Worm (Caenorhabditis elegans) whole organism, L1 larva: Measurements from ENCODE around the gene Y60A3A.25.

Experiments
- C04F5.9 ChIP-seq: sonication (generic microtip); optimal IDR thresholded peaks from 2 replicates; lab custom pipeline; 2016; ENCODE audit warnings: missing genetic modification characterization, missing compliant biosample characterization
- C16A3.4 ChIP-seq: fragments of 150-350 bp; optimal IDR thresholded peaks from 2 replicates; lab custom pipeline; 2014; ENCODE audit warnings: missing biosample characterization, missing genetic modification characterization
- C34B4.2 ChIP-seq: sonication (generic microtip); optimal IDR thresholded peaks from 2 replicates; lab custom pipeline; 2017; ENCODE audit warnings: mild to moderate bottlenecking, missing genetic modification characterization, missing compliant biosample characterization
- F16B12.6 ChIP-seq: fragments of 150-350 bp; optimal IDR thresholded peaks from 2 replicates; lab custom pipeline; 2014; ENCODE audit warnings: missing biosample characterization, missing genetic modification characterization
- alr-1 ChIP-seq: fragments of 200-800 bp; sonication (Bioruptor generic); optimal IDR thresholded peaks from 2 replicates; lab custom pipeline; 2018; ENCODE audit warnings: borderline replicate concordance, mild to moderate bottlenecking, missing genetic modification characterization, missing compliant biosample characterization
- ama-1 ChIP-seq: fragments of 150-350 bp; optimal IDR thresholded peaks from 2 replicates; lab custom pipeline; 2014
- ceh-8 ChIP-seq: fragments of 200-800 bp; sonication (Bioruptor generic); optimal IDR thresholded peaks from 2 replicates; lab custom pipeline; 2018; ENCODE audit warnings: mild to moderate bottlenecking, missing genetic modification characterization, moderate library complexity, missing compliant biosample characterization
- ceh-82 ChIP-seq, 3 experiments: fragments of 150-350 bp in 1 of 3; sonication (generic microtip) in 2 of 3; optimal IDR thresholded peaks; 2 replicates each; lab custom pipeline; 2014 to 2017; ENCODE audit warnings: missing biosample characterization in 3 of 3, missing genetic modification characterization in 3 of 3
- ceh-88 ChIP-seq: fragments of 200-800 bp; sonication (Bioruptor generic); IDR thresholded peaks from 2 replicates; pipeline ENCODE4 v1.3.6; 2022; ENCODE audit warnings: missing genetic modification characterization, missing compliant biosample characterization
- ceh-90 ChIP-seq: sonication (generic microtip); optimal IDR thresholded peaks from 2 replicates; lab custom pipeline; 2016; ENCODE audit warnings: missing genetic modification characterization, missing compliant biosample characterization
- ces-1 ChIP-seq: fragments of 150-350 bp; optimal IDR thresholded peaks from 2 replicates; lab custom pipeline; 2014; ENCODE audit warnings: missing biosample characterization, missing genetic modification reagents, missing genetic modification characterization
- dpl-1 ChIP-seq, 3 experiments: fragments of 150-350 bp in 2 of 3; sonication (generic microtip) in 1 of 3; optimal IDR thresholded peaks; 2 replicates each; lab custom pipeline; 2014 to 2017; ENCODE audit warnings: missing biosample characterization in 3 of 3, missing genetic modification characterization in 3 of 3, missing genetic modification reagents in 3 of 3
- dsc-1 ChIP-seq: sonication (generic microtip); optimal IDR thresholded peaks from 2 replicates; lab custom pipeline; 2016; ENCODE audit warnings: mild to moderate bottlenecking, missing genetic modification characterization, missing compliant biosample characterization
- egl-13 ChIP-seq: sonication (generic microtip); optimal IDR thresholded peaks from 2 replicates; lab custom pipeline; 2016; ENCODE audit warnings: missing genotype, missing genetic modification reagents, missing genetic modification characterization, missing compliant biosample characterization
- elt-2 ChIP-seq: sonication (generic microtip); optimal IDR thresholded peaks from 2 replicates; lab custom pipeline; 2016; ENCODE audit warnings: missing genetic modification characterization, mild to moderate bottlenecking, inconsistent platforms, missing compliant biosample characterization, missing genetic modification reagents
- ets-5 ChIP-seq: fragments of 200-800 bp; sonication (Bioruptor generic); IDR thresholded peaks from 2 replicates; pipeline ENCODE4 v1.3.6; 2022; ENCODE audit warnings: missing genetic modification characterization, missing compliant biosample characterization
- fkh-10 ChIP-seq: sonication (generic microtip); optimal IDR thresholded peaks from 2 replicates; lab custom pipeline; 2017; ENCODE audit warnings: missing biosample characterization, missing genetic modification reagents, missing genetic modification characterization
- fkh-4 ChIP-seq: sonication (generic microtip); optimal IDR thresholded peaks from 2 replicates; lab custom pipeline; 2016; ENCODE audit warnings: missing compliant biosample characterization, missing genetic modification characterization, borderline replicate concordance
- fkh-8 ChIP-seq: sonication (generic microtip); optimal IDR thresholded peaks from 2 replicates; lab custom pipeline; 2016; ENCODE audit warnings: mild to moderate bottlenecking, missing genetic modification characterization, missing compliant biosample characterization
- fos-1 ChIP-seq: fragments of 150-350 bp; optimal IDR thresholded peaks from 2 replicates; lab custom pipeline; 2014; ENCODE audit warnings: missing biosample characterization, missing genetic modification characterization
- grh-1 ChIP-seq: fragments of 200-800 bp; sonication (Bioruptor generic); IDR thresholded peaks from 2 replicates; pipeline ENCODE4 v1.3.6; 2022; ENCODE audit warnings: missing genetic modification reagents, missing genetic modification characterization, missing compliant biosample characterization
- hlh-17 ChIP-seq: fragments of 200-800 bp; sonication (Bioruptor generic); optimal IDR thresholded peaks from 2 replicates; lab custom pipeline; 2018; ENCODE audit warnings: missing genetic modification characterization, mild to moderate bottlenecking, missing compliant biosample characterization, moderate library complexity, borderline replicate concordance
- irx-1 ChIP-seq: sonication (generic microtip); optimal IDR thresholded peaks from 2 replicates; lab custom pipeline; 2016; ENCODE audit warnings: missing genetic modification characterization, missing compliant biosample characterization
- jun-1 ChIP-seq: fragments of 150-350 bp; optimal IDR thresholded peaks from 2 replicates; lab custom pipeline; 2014; ENCODE audit warnings: missing biosample characterization, missing genetic modification reagents, missing genetic modification characterization
- lin-35 ChIP-seq, 2 experiments: fragments of 150-350 bp; optimal IDR thresholded peaks; 2 replicates each; lab custom pipeline; 2014; ENCODE audit warnings: missing biosample characterization in 2 of 2, missing genetic modification characterization in 2 of 2, missing genetic modification reagents in 2 of 2
- lin-39 ChIP-seq: fragments of 150-350 bp; optimal IDR thresholded peaks from 2 replicates; lab custom pipeline; 2014; ENCODE audit warnings: missing biosample characterization, missing genetic modification reagents, missing genetic modification characterization
- lir-3 ChIP-seq: sonication (generic microtip); optimal IDR thresholded peaks from 2 replicates; lab custom pipeline; 2016; ENCODE audit warnings: mild to moderate bottlenecking, missing genetic modification characterization, moderate library complexity, missing compliant biosample characterization; ENCODE audit not compliant: poor library complexity
- lsy-2 ChIP-seq, 2 experiments: fragments of 150-350 bp; optimal IDR thresholded peaks; 2 replicates each; lab custom pipeline; 2014; ENCODE audit warnings: missing biosample characterization in 2 of 2, missing genetic modification characterization in 2 of 2
- mdl-1 ChIP-seq, 2 experiments: fragments of 150-350 bp; optimal IDR thresholded peaks; 2 replicates each; lab custom pipeline; 2014 to 2017; ENCODE audit warnings: missing biosample characterization in 2 of 2, missing genetic modification characterization in 2 of 2, inconsistent platforms in 1 of 2
- mef-2 ChIP-seq: fragments of 150-350 bp; optimal IDR thresholded peaks from 2 replicates; lab custom pipeline; 2014; ENCODE audit warnings: missing biosample characterization, missing genetic modification characterization
- mep-1 ChIP-seq: fragments of 150-350 bp; optimal IDR thresholded peaks from 2 replicates; lab custom pipeline; 2014; ENCODE audit warnings: missing biosample characterization, missing genetic modification characterization
- nhr-19 ChIP-seq: fragments of 200-800 bp; sonication (Bioruptor generic); conservative IDR thresholded peaks from 2 replicates; pipeline ENCODE4 v1.3.6; 2022; ENCODE audit warnings: missing genetic modification characterization, missing compliant biosample characterization
- nhr-237 ChIP-seq: fragments of 150-350 bp; optimal IDR thresholded peaks from 2 replicates; lab custom pipeline; 2014; ENCODE audit warnings: missing biosample characterization, missing genetic modification characterization
- nhr-47 ChIP-seq: sonication (generic microtip); optimal IDR thresholded peaks from 2 replicates; lab custom pipeline; 2016; ENCODE audit warnings: mild to moderate bottlenecking, missing genetic modification characterization, moderate library complexity, missing compliant biosample characterization
- nhr-76 ChIP-seq: sonication (generic microtip); optimal IDR thresholded peaks from 2 replicates; lab custom pipeline; 2017; ENCODE audit warnings: missing biosample characterization, missing genetic modification characterization
- nhr-84 ChIP-seq: sonication (generic microtip); optimal IDR thresholded peaks from 2 replicates; lab custom pipeline; 2017; ENCODE audit warnings: missing biosample characterization, missing genetic modification characterization
- nhr-90 ChIP-seq: sonication (generic microtip); optimal IDR thresholded peaks from 2 replicates; lab custom pipeline; 2016; ENCODE audit warnings: mild to moderate bottlenecking, missing genetic modification characterization, missing compliant biosample characterization; ENCODE audit not compliant: poor library complexity
- pax-3 ChIP-seq: fragments of 200-800 bp; sonication (Bioruptor generic); optimal IDR thresholded peaks from 2 replicates; lab custom pipeline; 2018; ENCODE audit warnings: mild to moderate bottlenecking, missing genetic modification characterization, moderate library complexity, missing compliant biosample characterization
- pqm-1 ChIP-seq: sonication (generic microtip); optimal IDR thresholded peaks from 3 replicates; lab custom pipeline; 2017; ENCODE audit warnings: missing biosample characterization, missing genetic modification characterization
- sup-37 ChIP-seq: fragments of 200-800 bp; sonication (Bioruptor generic); optimal IDR thresholded peaks from 2 replicates; lab custom pipeline; 2018; ENCODE audit warnings: mild to moderate bottlenecking, missing genetic modification characterization, missing compliant biosample characterization
- tlp-1 ChIP-seq: fragments of 150-350 bp; optimal IDR thresholded peaks from 2 replicates; lab custom pipeline; 2014; ENCODE audit warnings: missing biosample characterization, missing genetic modification characterization
- unc-30 ChIP-seq: sonication (generic microtip); optimal IDR thresholded peaks from 2 replicates; lab custom pipeline; 2017; ENCODE audit warnings: missing biosample characterization, missing genetic modification characterization
- unc-86 ChIP-seq: sonication (generic microtip); optimal IDR thresholded peaks from 2 replicates; lab custom pipeline; 2016; ENCODE audit warnings: missing genetic modification characterization, missing compliant biosample characterization
- zip-4 ChIP-seq: fragments of 200-800 bp; sonication (Bioruptor generic); optimal IDR thresholded peaks from 2 replicates; lab custom pipeline; 2018; ENCODE audit warnings: mild to moderate bottlenecking, missing genetic modification characterization, moderate library complexity, missing compliant biosample characterization
- ztf-11 ChIP-seq, 2 experiments: sonication (generic microtip); optimal IDR thresholded peaks; 2 replicates each; lab custom pipeline; 2016 to 2017; ENCODE audit warnings: missing genetic modification characterization in 2 of 2, missing biosample characterization in 1 of 2, missing compliant biosample characterization in 1 of 2
- ztf-4 ChIP-seq: fragments of 150-350 bp; optimal IDR thresholded peaks from 2 replicates; lab custom pipeline; 2014; ENCODE audit warnings: missing biosample characterization, missing genetic modification characterization

Gene Y60A3A.25

ce11 chrV:20011654-20012053 lies 17.7 kb upstream of the Y60A3A.25 start, which contains the start of gene Y60A3A.21:
Gene Y60A3A.21 (plus strand): TSS chrV:20011954.
- TF ChIP-seq irx-1: no peak
- TF ChIP-seq ceh-8 (GFP tag; lab: Kevin White, UChicago): no peak
- TF ChIP-seq ztf-4 (tag; lab: Kevin White, UChicago): no peak
- TF ChIP-seq unc-30 (tag; lab: Kevin White, UChicago): no peak
- TF ChIP-seq nhr-237: no peak
- TF ChIP-seq lin-39 (tag; lab: Kevin White, UChicago): no peak
- no peak for TF ChIP-seq ama-1 (lab: Kevin White, UChicago)
- no peak for TF ChIP-seq hlh-17
- TF ChIP-seq ceh-88: no peak
- TF ChIP-seq tlp-1 (tag; lab: Kevin White, UChicago): no peak
- TF ChIP-seq jun-1 (tag; lab: Kevin White, UChicago): no peak
- no peak for TF ChIP-seq fkh-4 (tag; lab: Kevin White, UChicago)
- TF ChIP-seq sup-37 (GFP tag; lab: Kevin White, UChicago): no peak
- TF ChIP-seq egl-13: no peak
- no peak for TF ChIP-seq zip-4 (GFP tag; lab: Kevin White, UChicago)
- TF ChIP-seq pqm-1: no peak
- no peak for TF ChIP-seq mef-2 (tag; lab: Kevin White, UChicago)
- no peak for TF ChIP-seq nhr-84 (tag; lab: Kevin White, UChicago)
- TF ChIP-seq dsc-1 (tag; lab: Kevin White, UChicago): no peak

- TF ChIP-seq lin-35 (GFP tag; optimal IDR thresholded peaks at IDR 0.05; lab: Kevin White, UChicago) (no peak), C04F5.9 (no peak), unc-30 (tag; lab: Kevin White, UChicago) (no peak)
These were observed 17.2 kb upstream of the Y60A3A.25 start for ce11 chrV:20011199-20011598.

- TF ChIP-seq nhr-84 (tag; lab: Kevin White, UChicago) (no peak), ets-5 (no peak), mep-1 (tag; lab: Kevin White, UChicago) (no peak), lin-39 (tag; lab: Kevin White, UChicago) (no peak), nhr-90 (tag; lab: Kevin White, UChicago) (no peak), fkh-4 (tag; lab: Kevin White, UChicago) (no peak), lsy-2 (tag; optimal IDR thresholded peaks at IDR 0.05; lab: Kevin White, UChicago) (no peak), unc-86 (tag; lab: Kevin White, UChicago) (no peak), ceh-90 (tag; lab: Kevin White, UChicago) (no peak)
- TF ChIP-seq, all 84 proteins: peak for 0
These were observed 13.5 kb upstream of the Y60A3A.25 start, which contains the start of gene Y60A3A.23 for ce11 chrV:20007470-20007869. Gene Y60A3A.23 (plus strand): TSS chrV:20007770.

ce11 chrV:20005724-20006132 lies 11.7 kb upstream of the Y60A3A.25 start:
- TF ChIP-seq unc-30 (tag; lab: Kevin White, UChicago): no peak
- peak; percentile 35 for TF ChIP-seq fkh-10 (GFP tag; lab: Kevin White, UChicago)
- peak; percentile 20 for TF ChIP-seq fos-1 (tag; lab: Kevin White, UChicago)
- TF ChIP-seq ceh-88: no peak
- peak; percentile 8 for TF ChIP-seq F16B12.6 (tag; lab: Kevin White, UChicago)
- TF ChIP-seq ceh-82 (tag; optimal IDR thresholded peaks at IDR 0.05; lab: Kevin White, UChicago): peak; percentile 64 to 72 (median 65)
- TF ChIP-seq fkh-8 (tag; lab: Kevin White, UChicago): peak; percentile 78
- TF ChIP-seq ces-1: no peak
- TF ChIP-seq nhr-47: peak; percentile 87
- peak; percentile 77 for TF ChIP-seq dsc-1 (tag; lab: Kevin White, UChicago)
- no peak for TF ChIP-seq C34B4.2 (tag; lab: Kevin White, UChicago)
- peak; percentile 56 for TF ChIP-seq pax-3
- no peak for TF ChIP-seq lir-3 (tag; lab: Kevin White, UChicago)
- no peak for TF ChIP-seq alr-1
- no peak for TF ChIP-seq sup-37 (GFP tag; lab: Kevin White, UChicago)
- no peak for TF ChIP-seq elt-2 (tag; lab: Kevin White, UChicago)
- peak; percentile 76 for TF ChIP-seq nhr-19 (GFP tag; lab: Robert Waterston, UW)
- no peak for TF ChIP-seq nhr-76 (tag; lab: Kevin White, UChicago)
- TF ChIP-seq mdl-1 (tag; optimal IDR thresholded peaks at IDR 0.05; lab: Kevin White, UChicago): peak in 1 of 2 experiments; percentile 78
- peak; percentile 53 for TF ChIP-seq C16A3.4 (tag; lab: Kevin White, UChicago)
- TF ChIP-seq dpl-1 (GFP tag; optimal IDR thresholded peaks at IDR 0.05; lab: Kevin White, UChicago): peak in 2 of 3 experiments; percentile 48 to 49
- TF ChIP-seq ama-1 (lab: Kevin White, UChicago): no peak
- TF ChIP-seq grh-1 (GFP tag; lab: Robert Waterston, UW): no peak
- peak in 1 of 2 experiments; percentile 57 for TF ChIP-seq ztf-11 (tag; optimal IDR thresholded peaks at IDR 0.05; lab: Kevin White, UChicago)
- TF ChIP-seq zip-4 (GFP tag; lab: Kevin White, UChicago): peak; percentile 17
- TF ChIP-seq egl-13: peak; percentile 91
